Worm (Caenorhabditis elegans) whole organism, late embryonic: ENCODE measurements around the gene abhd-3.1.

Source experiments
- F13H6.1 ChIP-seq: sonication (generic microtip); optimal IDR thresholded peaks from 2 replicates; lab custom pipeline; 2016; ENCODE audit warnings: missing genetic modification characterization, missing compliant biosample characterization
- K02D7.2 ChIP-seq: sonication (generic microtip); optimal IDR thresholded peaks from 2 replicates; lab custom pipeline; 2017; ENCODE audit warnings: mild to moderate bottlenecking, missing genetic modification characterization, missing compliant biosample characterization
- ceh-45 ChIP-seq: fragments of 200-800 bp; sonication (Bioruptor generic); IDR thresholded peaks from 2 replicates; pipeline ENCODE4 v1.3.6; 2022; ENCODE audit warnings: missing genetic modification reagents, missing genetic modification characterization, missing compliant biosample characterization
- dmd-4 ChIP-seq: sonication (generic microtip); optimal IDR thresholded peaks from 2 replicates; lab custom pipeline; 2016; ENCODE audit warnings: borderline replicate concordance, missing genetic modification characterization, missing compliant biosample characterization
- ets-4 ChIP-seq: sonication (generic microtip); optimal IDR thresholded peaks from 2 replicates; lab custom pipeline; 2016; ENCODE audit warnings: missing genetic modification characterization, missing compliant biosample characterization
- nfya-1 ChIP-seq: sonication (generic microtip); optimal IDR thresholded peaks from 2 replicates; lab custom pipeline; 2017; ENCODE audit warnings: missing genetic modification characterization, mild to moderate bottlenecking, missing compliant biosample characterization, antibody characterized with exemption, moderate library complexity
- pax-1 ChIP-seq: fragments of 150-350 bp; optimal IDR thresholded peaks from 2 replicates; lab custom pipeline; 2014; ENCODE audit warnings: missing biosample characterization, missing genetic modification characterization
- tbx-2 ChIP-seq: sonication (generic microtip); optimal IDR thresholded peaks from 2 replicates; lab custom pipeline; 2016; ENCODE audit warnings: missing genetic modification characterization, missing compliant biosample characterization
- unc-55 ChIP-seq: sonication (generic microtip); optimal IDR thresholded peaks from 2 replicates; lab custom pipeline; 2017; ENCODE audit warnings: missing biosample characterization, missing genetic modification reagents, missing genetic modification characterization

DNA sequence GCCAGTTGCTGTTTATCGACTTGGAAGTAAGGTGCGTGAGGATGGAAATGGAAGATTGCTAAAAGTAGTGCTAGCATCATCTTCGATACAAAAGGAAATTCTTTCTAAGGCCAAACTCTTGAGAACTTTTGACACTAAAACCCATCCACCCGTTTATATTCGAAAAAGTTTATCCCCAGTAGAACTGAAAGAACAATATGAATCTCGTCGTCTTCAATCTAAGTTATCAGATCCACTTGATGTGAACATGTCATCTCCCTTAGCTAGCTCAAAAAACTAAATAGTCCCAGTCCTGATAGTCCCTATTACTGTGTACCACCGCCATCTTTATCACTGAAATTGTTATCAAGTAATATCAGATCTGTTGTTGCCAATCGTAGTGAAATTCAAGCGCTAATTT lies 18.3 kb upstream of the abhd-3.1 start:
- TF ChIP-seq ets-4 (tag; lab: Kevin White, UChicago): no peak
- no peak for TF ChIP-seq nfya-1 (tag; lab: Kevin White, UChicago)
- TF ChIP-seq ceh-45 (GFP tag; lab: Robert Waterston, UW): no peak
- no peak for TF ChIP-seq F13H6.1
- no peak for TF ChIP-seq dmd-4 (tag; lab: Kevin White, UChicago)
- TF ChIP-seq K02D7.2: no peak
- TF ChIP-seq tbx-2 (tag; lab: Kevin White, UChicago): no peak
- no peak for TF ChIP-seq pax-1 (tag; lab: Kevin White, UChicago)
- no peak for TF ChIP-seq unc-55 (GFP tag; lab: Kevin White, UChicago)
